Fruit fly (Drosophila melanogaster) whole organism, embryonic: ENCODE data around the gene Alg12.

Source experiments
- Blimp-1 ChIP-seq: fragments of 200-800 bp; sonication (Bioruptor generic); optimal IDR thresholded peaks from 3 replicates; lab custom pipeline; 2018; ENCODE audit warnings: missing biosample characterization, missing genetic modification characterization, mild to moderate bottlenecking, moderate library complexity, missing genetic modification reagents
- C15 ChIP-seq: fragments of 200-800 bp; sonication (Bioruptor generic); IDR thresholded peaks from 3 replicates; pipeline ENCODE4 v1.3.6; 2022; ENCODE audit warnings: missing biosample characterization, missing genetic modification characterization
- CG11560 ChIP-seq: fragments of 200-800 bp; sonication (Bioruptor generic); IDR thresholded peaks from 3 replicates; pipeline ENCODE4 v1.3.6; 2022; ENCODE audit warnings: missing biosample characterization, missing genetic modification characterization
- CG14710 ChIP-seq: fragments of 200-800 bp; sonication (Bioruptor generic); optimal IDR thresholded peaks from 3 replicates; lab custom pipeline; 2019; ENCODE audit warnings: missing biosample characterization, mild to moderate bottlenecking, missing genetic modification characterization, moderate library complexity
- CG14860 ChIP-seq: fragments of 200-800 bp; sonication (Bioruptor generic); IDR thresholded peaks from 3 replicates; pipeline ENCODE4 v1.3.6; 2022; ENCODE audit warnings: missing biosample characterization, missing genetic modification characterization; ENCODE audit not compliant: partially characterized antibody
- CG1603 ChIP-seq: fragments of 200-800 bp; sonication (Bioruptor generic); optimal IDR thresholded peaks from 2 replicates; lab custom pipeline; 2019; ENCODE audit warnings: missing biosample characterization, mild to moderate bottlenecking, missing genetic modification characterization, moderate library complexity
- CG1647 ChIP-seq: fragments of 200-800 bp; sonication (Bioruptor generic); optimal IDR thresholded peaks from 3 replicates; lab custom pipeline; 2016; ENCODE audit warnings: missing biosample characterization, missing genetic modification characterization
- CG1792 ChIP-seq: fragments of 200-800 bp; sonication (Bioruptor generic); optimal IDR thresholded peaks from 2 replicates; lab custom pipeline; 2016; ENCODE audit warnings: missing biosample characterization, missing genetic modification characterization
- CG18476 ChIP-seq: fragments of 200-800 bp; sonication (Bioruptor generic); optimal IDR thresholded peaks from 2 replicates; lab custom pipeline; 2016; ENCODE audit warnings: missing biosample characterization, mild to moderate bottlenecking, missing genetic modification characterization
- CG33213 ChIP-seq: fragments of 200-800 bp; sonication (Bioruptor generic); optimal IDR thresholded peaks from 3 replicates; lab custom pipeline; 2016; ENCODE audit warnings: missing biosample characterization, missing genetic modification characterization
- CG34422 ChIP-seq: fragments of 200-800 bp; sonication (Bioruptor generic); IDR thresholded peaks from 3 replicates; pipeline ENCODE4 v1.3.6; 2022; ENCODE audit warnings: missing biosample characterization, missing genetic modification characterization
- CG3847 ChIP-seq: fragments of 200-800 bp; sonication (Bioruptor generic); IDR thresholded peaks from 2 replicates; pipeline ENCODE4 v1.3.6; 2022; ENCODE audit warnings: missing biosample characterization, missing genetic modification characterization
- CG4617 ChIP-seq: fragments of 200-800 bp; sonication (Bioruptor generic); optimal IDR thresholded peaks from 3 replicates; lab custom pipeline; 2016; ENCODE audit warnings: missing biosample characterization, missing genetic modification characterization, borderline replicate concordance
- CG7745 ChIP-seq: fragments of 200-800 bp; sonication (Bioruptor generic); optimal IDR thresholded peaks from 2 replicates; lab custom pipeline; 2018; ENCODE audit warnings: missing biosample characterization, mild to moderate bottlenecking, missing genetic modification characterization, moderate library complexity
- CG8281 ChIP-seq: fragments of 200-800 bp; sonication (Bioruptor generic); optimal IDR thresholded peaks from 2 replicates; lab custom pipeline; 2018; ENCODE audit warnings: missing biosample characterization, mild to moderate bottlenecking, missing genetic modification characterization, moderate library complexity
- CG8388 ChIP-seq: fragments of 200-800 bp; sonication (Bioruptor generic); optimal IDR thresholded peaks from 2 replicates; lab custom pipeline; 2019; ENCODE audit warnings: missing biosample characterization, mild to moderate bottlenecking, missing genetic modification characterization, moderate library complexity
- CG8944 ChIP-seq: fragments of 200-800 bp; sonication (Bioruptor generic); optimal IDR thresholded peaks from 3 replicates; lab custom pipeline; 2016; ENCODE audit warnings: missing biosample characterization, missing genetic modification characterization
- CG9609 ChIP-seq: fragments of 200-800 bp; sonication (Bioruptor generic); optimal IDR thresholded peaks from 3 replicates; lab custom pipeline; 2016; ENCODE audit warnings: missing biosample characterization, missing genetic modification characterization
- CG9727 ChIP-seq: fragments of 200-800 bp; sonication (Bioruptor generic); optimal IDR thresholded peaks from 3 replicates; lab custom pipeline; 2017; ENCODE audit warnings: missing biosample characterization, mild to moderate bottlenecking, missing genetic modification characterization
- Camta ChIP-seq: fragments of 200-800 bp; sonication (Bioruptor generic); optimal IDR thresholded peaks from 2 replicates; lab custom pipeline; 2016; ENCODE audit warnings: missing biosample characterization, missing genetic modification characterization
- E2f2 ChIP-seq: fragments of 200-800 bp; sonication (Bioruptor generic); IDR thresholded peaks from 2 replicates; pipeline ENCODE4 v1.3.6; 2022; ENCODE audit warnings: missing biosample characterization, missing genetic modification characterization
- Ets97D ChIP-seq: fragments of 200-800 bp; sonication (Bioruptor generic); optimal IDR thresholded peaks from 3 replicates; lab custom pipeline; 2016; ENCODE audit warnings: missing biosample characterization, missing genetic modification characterization
- Hr3 ChIP-seq: fragments of 200-800 bp; sonication (Bioruptor generic); optimal IDR thresholded peaks from 3 replicates; lab custom pipeline; 2016; ENCODE audit warnings: missing biosample characterization, missing genetic modification characterization
- MESR4 ChIP-seq: fragments of 200-800 bp; sonication (Bioruptor generic); optimal IDR thresholded peaks from 2 replicates; lab custom pipeline; 2018; ENCODE audit warnings: missing biosample characterization, mild to moderate bottlenecking, missing genetic modification characterization, moderate library complexity
- Max ChIP-seq: fragments of 200-800 bp; sonication (Bioruptor generic); optimal IDR thresholded peaks from 2 replicates; lab custom pipeline; 2016; ENCODE audit warnings: missing biosample characterization, mild to moderate bottlenecking, missing genetic modification characterization
- Oli ChIP-seq: fragments of 200-800 bp; sonication (Bioruptor generic); optimal IDR thresholded peaks from 2 replicates; lab custom pipeline; 2018; ENCODE audit warnings: missing biosample characterization, mild to moderate bottlenecking, missing genetic modification characterization, moderate library complexity
- Spps ChIP-seq: fragments of 200-800 bp; sonication (Bioruptor generic); optimal IDR thresholded peaks from 2 replicates; lab custom pipeline; 2018; ENCODE audit warnings: missing biosample characterization, mild to moderate bottlenecking, missing genetic modification characterization
- Sry-β ChIP-seq: fragments of 200-800 bp; sonication (Bioruptor generic); optimal IDR thresholded peaks from 2 replicates; lab custom pipeline; 2018; ENCODE audit warnings: missing biosample characterization, mild to moderate bottlenecking, missing genetic modification characterization, moderate library complexity
- Taf1 ChIP-seq: fragments of 200-800 bp; sonication (Bioruptor generic); IDR thresholded peaks from 2 replicates; pipeline ENCODE4 v1.3.6; 2022; ENCODE audit warnings: missing biosample characterization, missing genetic modification characterization
- az2 ChIP-seq: fragments of 200-800 bp; sonication (Bioruptor generic); optimal IDR thresholded peaks from 3 replicates; lab custom pipeline; 2016; ENCODE audit warnings: missing biosample characterization, missing genetic modification characterization
- dmrt99B ChIP-seq: fragments of 200-800 bp; sonication (Bioruptor generic); optimal IDR thresholded peaks from 2 replicates; lab custom pipeline; 2018; ENCODE audit warnings: missing biosample characterization, mild to moderate bottlenecking, missing genetic modification characterization, moderate library complexity
- ewg ChIP-seq: fragments of 200-800 bp; sonication (Bioruptor generic); optimal IDR thresholded peaks from 3 replicates; lab custom pipeline; 2017; ENCODE audit warnings: mild to moderate bottlenecking, missing biosample characterization, missing genetic modification reagents, missing genetic modification characterization
- jumu ChIP-seq: fragments of 200-800 bp; sonication (Bioruptor generic); optimal IDR thresholded peaks from 3 replicates; lab custom pipeline; 2016; ENCODE audit warnings: missing biosample characterization, missing genetic modification characterization
- mam ChIP-seq: fragments of 200-800 bp; sonication (Bioruptor generic); optimal IDR thresholded peaks from 3 replicates; lab custom pipeline; 2016; ENCODE audit warnings: missing biosample characterization, missing genetic modification characterization
- oc ChIP-seq: fragments of 200-800 bp; sonication (Bioruptor generic); optimal IDR thresholded peaks from 2 replicates; lab custom pipeline; 2018; ENCODE audit warnings: missing biosample characterization, mild to moderate bottlenecking, missing genetic modification characterization, moderate library complexity
- pan ChIP-seq, 4 experiments: fragments of >200 bp in 3 of 4; fragments of 200-800 bp in 1 of 4; sonication (Bioruptor generic) in 1 of 4; optimal IDR thresholded peaks in 3 of 4; IDR thresholded peaks in 1 of 4; 2 replicates each; pipeline versions ENCODE4 v1.3.6 to Lab custom; 2017 to 2022; ENCODE audit warnings: missing biosample characterization in 2 of 4, missing genetic modification characterization in 2 of 4, mixed read lengths in 1 of 4
- pfk ChIP-seq: fragments of 200-800 bp; sonication (Bioruptor generic); optimal IDR thresholded peaks from 2 replicates; lab custom pipeline; 2018; ENCODE audit warnings: missing biosample characterization, mild to moderate bottlenecking, missing genetic modification characterization, moderate library complexity
- pnt ChIP-seq: fragments of 200-800 bp; sonication (Bioruptor generic); optimal IDR thresholded peaks from 3 replicates; lab custom pipeline; 2016; ENCODE audit warnings: missing biosample characterization, missing genetic modification characterization
- prd ChIP-seq, 3 experiments: fragments of >200 bp in 2 of 3; fragments of 200-800 bp in 1 of 3; sonication (Bioruptor generic) in 1 of 3; optimal IDR thresholded peaks in 2 of 3; IDR thresholded peaks in 1 of 3; 2 replicates in 2 of 3; 3 replicates in 1 of 3; pipeline versions ENCODE4 v1.3.6 to Lab custom; 2017 to 2022; ENCODE audit warnings: missing biosample characterization in 1 of 3, missing genetic modification characterization in 1 of 3
- psq ChIP-seq: fragments of 200-800 bp; sonication (Bioruptor generic); optimal IDR thresholded peaks from 2 replicates; lab custom pipeline; 2017; ENCODE audit warnings: missing biosample characterization, missing genetic modification characterization
- rib ChIP-seq: fragments of 200-800 bp; sonication (Bioruptor generic); IDR thresholded peaks from 2 replicates; pipeline ENCODE4 v1.3.6; 2022; ENCODE audit warnings: missing biosample characterization, missing genetic modification characterization
- sima ChIP-seq: fragments of 200-800 bp; sonication (Bioruptor generic); optimal IDR thresholded peaks from 2 replicates; lab custom pipeline; 2016; ENCODE audit warnings: missing biosample characterization, missing genetic modification characterization
- stwl ChIP-seq: fragments of 200-800 bp; sonication (Bioruptor generic); optimal IDR thresholded peaks from 3 replicates; lab custom pipeline; 2018; ENCODE audit warnings: missing biosample characterization, mild to moderate bottlenecking, missing genetic modification characterization, moderate library complexity
- sug ChIP-seq: fragments of 200-800 bp; optimal IDR thresholded peaks from 2 replicates; lab custom pipeline; 2019; ENCODE audit warnings: missing biosample characterization, mild to moderate bottlenecking, missing genetic modification characterization, moderate library complexity
- tio ChIP-seq: fragments of 200-800 bp; sonication (Bioruptor generic); optimal IDR thresholded peaks from 2 replicates; lab custom pipeline; 2017; ENCODE audit warnings: missing biosample characterization, missing genetic modification characterization, inconsistent platforms
- unc-4 ChIP-seq: fragments of 200-800 bp; sonication (Bioruptor generic); IDR thresholded peaks from 2 replicates; pipeline ENCODE4 v1.3.6; 2022; ENCODE audit warnings: missing biosample characterization, missing genetic modification characterization; ENCODE audit not compliant: partially characterized antibody
- zen ChIP-seq: fragments of 200-800 bp; sonication (Bioruptor generic); optimal IDR thresholded peaks from 3 replicates; lab custom pipeline; 2018; ENCODE audit warnings: missing biosample characterization, mild to moderate bottlenecking, missing genetic modification characterization, moderate library complexity

Alg12 gene

DNA sequence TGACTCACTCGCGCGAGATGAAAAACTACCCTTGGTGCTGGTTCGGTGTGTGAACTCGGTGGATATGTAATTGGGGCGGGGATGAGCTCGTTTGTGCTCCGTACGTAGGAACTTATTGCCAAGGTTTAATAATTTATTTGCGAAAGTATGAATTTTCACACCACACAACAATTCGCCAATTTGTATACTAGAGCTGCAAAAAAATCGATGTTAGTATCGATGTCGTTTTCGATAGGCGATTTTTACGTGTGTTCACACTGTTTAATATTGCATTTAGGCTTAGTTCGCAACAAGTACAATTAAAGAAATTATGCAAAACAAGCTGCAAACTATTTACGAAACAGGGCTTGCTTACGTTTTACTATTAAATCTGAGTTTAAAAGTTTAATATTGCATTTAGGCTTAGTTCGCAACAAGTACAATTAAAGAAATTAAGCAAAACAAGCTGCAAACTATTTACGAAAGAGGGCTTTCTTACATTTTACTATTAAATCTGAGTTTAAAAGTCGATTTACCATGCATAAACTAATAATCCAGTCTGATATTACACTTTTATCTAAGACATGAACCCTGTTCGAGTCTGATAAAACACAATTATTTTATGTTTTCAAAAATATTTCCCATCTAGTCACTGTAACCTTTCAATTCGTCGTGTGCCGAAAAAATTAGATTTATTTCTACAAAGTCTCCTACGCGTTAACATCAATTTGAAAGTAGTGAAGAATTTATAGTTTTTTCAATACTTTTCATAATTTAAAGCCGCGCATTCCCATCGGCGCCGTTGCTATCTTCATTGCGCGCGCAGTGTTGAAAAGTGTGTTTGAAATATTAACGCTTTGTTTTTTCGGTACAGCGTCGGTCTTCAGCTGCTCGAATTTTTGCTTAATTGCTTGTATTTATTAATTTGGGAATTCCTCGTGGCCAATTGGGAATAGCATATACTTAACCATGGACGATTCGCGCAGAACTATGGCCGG lies 7.0 kb downstream of the Alg12 start, which contains the start of the genes Snap24 and CG8478:
Gene Snap24, minus strand, starts transcription at position 196 of the 977 bp plus-strand sequence.
Gene CG8478, plus strand, starts transcription at position 696 of the 977 bp plus-strand sequence.
- TF ChIP-seq CG14860 (GFP tag; lab: Robert Waterston, UW) = peak; percentile 64; the same call in 2 of the 3 replicates
- no peak for TF ChIP-seq pan (optimal IDR thresholded peaks at IDR 0.05; lab: Kevin White, UChicago)
- no peak for TF ChIP-seq pan (GFP tag; optimal IDR thresholded peaks at IDR 0.05 in 1 of 2, IDR thresholded peaks at IDR 0.05 in 1 of 2)
- TF ChIP-seq prd (optimal IDR thresholded peaks at IDR 0.05; lab: Kevin White, UChicago) = no peak
- no peak for TF ChIP-seq prd (GFP tag; IDR thresholded peaks at IDR 0.05; lab: Robert Waterston, UW)
- no peak for TF ChIP-seq CG1792
- TF ChIP-seq unc-4 (GFP tag; lab: Robert Waterston, UW) = peak; percentile 74
- peak; percentile 17 for TF ChIP-seq CG1603 (tag; lab: Kevin White, UChicago)
- TF ChIP-seq Sry-β (GFP tag; lab: Kevin White, UChicago) = no peak
- TF ChIP-seq CG11560 = no peak
- no peak for TF ChIP-seq Spps
- TF ChIP-seq sima (GFP tag; lab: Kevin White, UChicago) = no peak
- no peak for TF ChIP-seq oc (tag; lab: Kevin White, UChicago)
- TF ChIP-seq psq (GFP tag; lab: Kevin White, UChicago) = no peak
- TF ChIP-seq mam (GFP tag; lab: Kevin White, UChicago) = peak; percentile 2
- no peak for TF ChIP-seq CG1647 (GFP tag; lab: Kevin White, UChicago)
- TF ChIP-seq CG14710 = peak; percentile 78
- TF ChIP-seq CG34422 (GFP tag; lab: Robert Waterston, UW) = peak; percentile 46; the same call in 1 of the 3 replicates
- TF ChIP-seq Max (GFP tag; lab: Kevin White, UChicago) = no peak
- TF ChIP-seq stwl (tag; lab: Kevin White, UChicago) = peak; percentile 91
- peak; percentile 86 for TF ChIP-seq MESR4
- TF ChIP-seq E2f2 (GFP tag; lab: Robert Waterston, UW) = peak; percentile 85
- no peak for TF ChIP-seq CG9609 (GFP tag; lab: Kevin White, UChicago)
- no peak for TF ChIP-seq pnt (GFP tag; lab: Kevin White, UChicago)
- no peak for TF ChIP-seq sug (tag; lab: Kevin White, UChicago)
- TF ChIP-seq CG8944 (GFP tag; lab: Kevin White, UChicago) = no peak
- TF ChIP-seq Camta (GFP tag; lab: Kevin White, UChicago) = peak; percentile 33
- peak; percentile 12 for TF ChIP-seq zen (tag; lab: Kevin White, UChicago)
- TF ChIP-seq tio = no peak
- TF ChIP-seq jumu (GFP tag; lab: Kevin White, UChicago) = no peak
- peak; percentile 47 for TF ChIP-seq ewg (GFP tag; lab: Kevin White, UChicago)
- no peak for TF ChIP-seq CG33213
- no peak for TF ChIP-seq Taf1 (GFP tag; lab: Robert Waterston, UW)
- TF ChIP-seq CG7745 (tag; lab: Kevin White, UChicago) = no peak
- peak; percentile 40 for TF ChIP-seq CG4617 (GFP tag; lab: Kevin White, UChicago)
- TF ChIP-seq CG18476 = no peak
- no peak for TF ChIP-seq Hr3 (GFP tag; lab: Kevin White, UChicago)
- peak; percentile 10 for TF ChIP-seq CG9727
- no peak for TF ChIP-seq C15 (GFP tag; lab: Robert Waterston, UW)
- TF ChIP-seq dmrt99B = no peak
- TF ChIP-seq CG8388 (GFP tag; lab: Kevin White, UChicago) = no peak
- TF ChIP-seq pfk (GFP tag; lab: Kevin White, UChicago) = no peak
- TF ChIP-seq CG3847 (GFP tag; lab: Robert Waterston, UW) = no peak
- TF ChIP-seq Ets97D (GFP tag; lab: Kevin White, UChicago) = peak; percentile 25
- no peak for TF ChIP-seq Blimp-1
- no peak for TF ChIP-seq CG8281 (tag; lab: Kevin White, UChicago)
- TF ChIP-seq Oli = no peak
- peak; percentile 84 for TF ChIP-seq rib (GFP tag; lab: Robert Waterston, UW)
- TF ChIP-seq az2 = no peak
